Worm (Caenorhabditis elegans) whole organism, L4 larva: ENCODE measurements around the gene bath-26.

Experiments
- F10B5.3 ChIP-seq: sonication (generic microtip); optimal IDR thresholded peaks from 2 replicates; lab custom pipeline; 2016; ENCODE audit warnings: mild to moderate bottlenecking, missing genetic modification characterization, missing compliant biosample characterization
- F49E8.2 ChIP-seq: sonication (generic microtip); optimal IDR thresholded peaks from 2 replicates; lab custom pipeline; 2016; ENCODE audit warnings: missing compliant biosample characterization, mild to moderate bottlenecking, missing genetic modification characterization, borderline replicate concordance
- T20F7.1 ChIP-seq: fragments of 200-800 bp; sonication (Bioruptor generic); optimal IDR thresholded peaks from 2 replicates; lab custom pipeline; 2018; ENCODE audit warnings: mild to moderate bottlenecking, missing genetic modification characterization, missing compliant biosample characterization
- T26A8.4 ChIP-seq: fragments of 200-800 bp; sonication (Bioruptor generic); IDR thresholded peaks from 2 replicates; pipeline ENCODE4 v1.3.6; 2022; ENCODE audit warnings: missing genetic modification characterization, missing compliant biosample characterization
- Y105C5A.15 ChIP-seq: fragments of 200-800 bp; sonication (Bioruptor generic); IDR thresholded peaks from 2 replicates; pipeline ENCODE4 v1.3.6; 2022; ENCODE audit warnings: missing genetic modification characterization, missing compliant biosample characterization
- Y5F2A.4 ChIP-seq: fragments of 200-800 bp; sonication (Bioruptor generic); optimal IDR thresholded peaks from 2 replicates; lab custom pipeline; 2018; ENCODE audit warnings: mild to moderate bottlenecking, missing genetic modification characterization, missing compliant biosample characterization
- ZK546.5 ChIP-seq, 2 experiments: sonication (generic microtip); optimal IDR thresholded peaks; 2 replicates each; lab custom pipeline; 2017; ENCODE audit warnings: missing biosample characterization in 2 of 2, missing genetic modification characterization in 2 of 2
- arid-1 ChIP-seq: fragments of 200-800 bp; sonication (Bioruptor generic); conservative IDR thresholded peaks from 2 replicates; pipeline ENCODE4 v1.3.6; 2022; ENCODE audit warnings: missing genetic modification reagents, missing genetic modification characterization, missing compliant biosample characterization
- ceh-20 ChIP-seq: fragments of 200-800 bp; sonication (Bioruptor generic); IDR thresholded peaks from 2 replicates; pipeline ENCODE4 v1.3.6; 2022; ENCODE audit warnings: missing genetic modification reagents, missing genetic modification characterization, missing compliant biosample characterization
- ceh-28 ChIP-seq: fragments of 150-350 bp; optimal IDR thresholded peaks from 2 replicates; lab custom pipeline; 2014; ENCODE audit warnings: missing biosample characterization, missing genetic modification reagents, missing genetic modification characterization
- ceh-44 ChIP-seq: fragments of 200-800 bp; sonication (Bioruptor generic); IDR thresholded peaks from 2 replicates; pipeline ENCODE4 v1.3.6; 2022; ENCODE audit warnings: missing genetic modification reagents, missing genetic modification characterization, missing compliant biosample characterization
- ceh-62 ChIP-seq: sonication (generic microtip); optimal IDR thresholded peaks from 2 replicates; lab custom pipeline; 2017; ENCODE audit warnings: missing biosample characterization, missing genetic modification characterization
- ces-1 ChIP-seq: fragments of 150-350 bp; sonication (generic microtip); optimal IDR thresholded peaks from 4 replicates; lab custom pipeline; 2014; ENCODE audit warnings: missing biosample characterization, missing genetic modification reagents, missing genetic modification characterization
- daf-16 ChIP-seq, 3 experiments: sonication (generic microtip); optimal IDR thresholded peaks; 2 replicates each; lab custom pipeline; 2016 to 2017; ENCODE audit warnings: missing genetic modification characterization in 3 of 3, missing genetic modification reagents in 3 of 3, mild to moderate bottlenecking in 2 of 3, missing compliant biosample characterization in 2 of 3, missing biosample characterization in 1 of 3, moderate library complexity in 1 of 3
- dmd-6 ChIP-seq: fragments of 200-800 bp; sonication (Bioruptor generic); IDR thresholded peaks from 2 replicates; pipeline ENCODE4 v1.3.6; 2022; ENCODE audit warnings: missing genetic modification reagents, missing genetic modification characterization, missing compliant biosample characterization
- egl-43 ChIP-seq: fragments of 200-800 bp; sonication (Bioruptor generic); IDR thresholded peaks from 2 replicates; pipeline ENCODE4 v1.3.6; 2022; ENCODE audit warnings: missing genetic modification reagents, missing genetic modification characterization, missing compliant biosample characterization
- gei-8 ChIP-seq: fragments of 200-800 bp; sonication (Bioruptor generic); optimal IDR thresholded peaks from 2 replicates; lab custom pipeline; 2018; ENCODE audit warnings: mild to moderate bottlenecking, missing genetic modification characterization, missing compliant biosample characterization
- hlh-11 ChIP-seq: fragments of 200-800 bp; sonication (Bioruptor generic); optimal IDR thresholded peaks from 2 replicates; lab custom pipeline; 2018; ENCODE audit warnings: mild to moderate bottlenecking, missing genetic modification characterization, missing compliant biosample characterization
- hlh-30 ChIP-seq: sonication (generic microtip); optimal IDR thresholded peaks from 2 replicates; lab custom pipeline; 2017; ENCODE audit warnings: antibody characterized with exemption, mild to moderate bottlenecking, missing genetic modification characterization, missing compliant biosample characterization; ENCODE audit not compliant: insufficient read depth
- hmg-1.1 ChIP-seq: fragments of 200-800 bp; sonication (Bioruptor generic); IDR thresholded peaks from 2 replicates; pipeline ENCODE4 v1.3.6; 2022; ENCODE audit warnings: missing genetic modification reagents, missing genetic modification characterization, missing compliant biosample characterization
- lim-7 ChIP-seq: fragments of 200-800 bp; sonication (Bioruptor generic); IDR thresholded peaks from 2 replicates; pipeline ENCODE4 v1.3.6; 2022; ENCODE audit warnings: missing genetic modification characterization, missing compliant biosample characterization
- lin-13 ChIP-seq: fragments of 150-350 bp; optimal IDR thresholded peaks from 2 replicates; lab custom pipeline; 2014; ENCODE audit warnings: missing biosample characterization, missing genetic modification reagents, missing genetic modification characterization
- lin-15B ChIP-seq: fragments of 150-350 bp; sonication (generic microtip); optimal IDR thresholded peaks from 3 replicates; lab custom pipeline; 2014; ENCODE audit warnings: missing biosample characterization, missing genetic modification characterization
- lin-29 ChIP-seq: fragments of 200-800 bp; sonication (Bioruptor generic); IDR thresholded peaks from 2 replicates; pipeline ENCODE4 v1.3.6; 2022; ENCODE audit warnings: missing genetic modification reagents, missing genetic modification characterization, missing compliant biosample characterization
- lir-3 ChIP-seq: sonication (generic microtip); optimal IDR thresholded peaks from 2 replicates; lab custom pipeline; 2016; ENCODE audit warnings: mild to moderate bottlenecking, missing genetic modification characterization, missing compliant biosample characterization
- madf-9 ChIP-seq: fragments of 200-800 bp; sonication (Bioruptor generic); conservative IDR thresholded peaks from 2 replicates; pipeline ENCODE4 v1.3.6; 2022; ENCODE audit warnings: missing genetic modification reagents, missing genetic modification characterization, missing compliant biosample characterization
- mdl-1 ChIP-seq, 2 experiments: fragments of 150-350 bp in 1 of 2; sonication (generic microtip) in 1 of 2; optimal IDR thresholded peaks; 2 replicates each; lab custom pipeline; 2014 to 2017; ENCODE audit warnings: missing biosample characterization in 2 of 2, missing genetic modification characterization in 2 of 2
- mep-1 ChIP-seq: fragments of 150-350 bp; sonication (generic microtip); optimal IDR thresholded peaks from 3 replicates; lab custom pipeline; 2014; ENCODE audit warnings: missing biosample characterization, missing genetic modification characterization
- mxl-3 ChIP-seq: fragments of 200-800 bp; sonication (Bioruptor generic); optimal IDR thresholded peaks from 2 replicates; lab custom pipeline; 2018; ENCODE audit warnings: mild to moderate bottlenecking, missing genetic modification characterization, missing compliant biosample characterization
- nhr-102 ChIP-seq: sonication (generic microtip); optimal IDR thresholded peaks from 2 replicates; lab custom pipeline; 2016; ENCODE audit warnings: mild to moderate bottlenecking, missing genetic modification characterization, moderate library complexity, missing compliant biosample characterization
- nhr-28 ChIP-seq: fragments of 150-350 bp; optimal IDR thresholded peaks from 2 replicates; lab custom pipeline; 2014; ENCODE audit warnings: missing biosample characterization, missing genetic modification characterization
- nhr-77 ChIP-seq: fragments of 150-350 bp; optimal IDR thresholded peaks from 2 replicates; lab custom pipeline; 2014; ENCODE audit warnings: missing biosample characterization, missing genetic modification characterization
- pqm-1 ChIP-seq: sonication (generic microtip); optimal IDR thresholded peaks from 2 replicates; lab custom pipeline; 2017; ENCODE audit warnings: missing biosample characterization, missing genetic modification characterization
- rbr-2 ChIP-seq: sonication (generic microtip); optimal IDR thresholded peaks from 2 replicates; lab custom pipeline; 2016; ENCODE audit warnings: missing genotype, missing genetic modification characterization, missing compliant biosample characterization
- sdz-12 ChIP-seq: fragments of 200-800 bp; sonication (Bioruptor generic); optimal IDR thresholded peaks from 2 replicates; lab custom pipeline; 2018; ENCODE audit warnings: mild to moderate bottlenecking, missing genetic modification characterization, missing compliant biosample characterization
- spr-3 ChIP-seq: fragments of 200-800 bp; sonication (Bioruptor generic); optimal IDR thresholded peaks from 2 replicates; lab custom pipeline; 2018; ENCODE audit warnings: mild to moderate bottlenecking, missing genetic modification characterization, missing compliant biosample characterization
- unc-130 ChIP-seq: sonication (generic microtip); optimal IDR thresholded peaks from 2 replicates; lab custom pipeline; 2016; ENCODE audit warnings: missing genetic modification reagents, missing genetic modification characterization, missing compliant biosample characterization
- unc-62 ChIP-seq, 3 experiments: fragments of 150-350 bp in 1 of 3; sonication (generic microtip); optimal IDR thresholded peaks in 2 of 3; peaks in 1 of 3; 1 replicate in 1 of 3; 2 replicates in 2 of 3; lab custom pipeline; 2014 to 2017; ENCODE audit warnings: missing biosample characterization in 3 of 3, missing genetic modification characterization in 3 of 3, missing genetic modification reagents in 3 of 3, missing genotype in 1 of 3
- vab-7 ChIP-seq: fragments of 200-800 bp; sonication (Bioruptor generic); IDR thresholded peaks from 2 replicates; pipeline ENCODE4 v1.3.6; 2022; ENCODE audit warnings: missing genetic modification reagents, missing genetic modification characterization, missing compliant biosample characterization
- zfp-3 ChIP-seq: fragments of 200-800 bp; sonication (Bioruptor generic); conservative IDR thresholded peaks from 2 replicates; pipeline ENCODE4 v1.3.6; 2022; ENCODE audit warnings: missing genetic modification reagents, missing genetic modification characterization, missing compliant biosample characterization
- zip-11 ChIP-seq: fragments of 200-800 bp; sonication (Bioruptor generic); IDR thresholded peaks from 2 replicates; pipeline ENCODE4 v1.3.6; 2022; ENCODE audit warnings: missing genetic modification characterization, missing compliant biosample characterization
- zip-2 ChIP-seq: fragments of 150-350 bp; optimal IDR thresholded peaks from 2 replicates; lab custom pipeline; 2014; ENCODE audit warnings: missing biosample characterization, missing genetic modification characterization
- ztf-7 ChIP-seq: fragments of 150-350 bp; optimal IDR thresholded peaks from 2 replicates; lab custom pipeline; 2014; ENCODE audit warnings: missing biosample characterization, missing genetic modification characterization

The bath-26 gene

DNA sequence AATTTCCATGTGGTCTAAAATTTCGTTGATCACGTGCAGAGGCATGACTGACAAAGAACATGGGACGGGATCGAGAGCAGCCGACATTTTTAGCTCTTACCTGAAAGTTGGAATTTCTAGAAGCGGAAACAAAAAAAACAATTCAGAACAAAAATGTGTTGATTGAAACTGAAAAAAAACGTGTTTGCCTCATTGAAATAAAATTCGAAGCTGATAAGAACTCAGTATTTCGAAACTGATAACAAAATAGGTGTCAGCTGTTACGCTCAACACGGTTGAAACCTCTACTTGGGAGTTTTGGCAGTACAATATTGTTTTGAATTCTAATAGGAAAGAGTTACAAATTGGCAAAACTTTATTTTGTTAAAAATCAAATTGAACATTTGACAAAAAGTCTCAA, 8.4 kb upstream of the bath-26 start:
- no peak for TF ChIP-seq arid-1 (GFP tag; lab: Robert Waterston, UW)
- no peak for TF ChIP-seq daf-16 (GFP tag; optimal IDR thresholded peaks at IDR 0.05; lab: Kevin White, UChicago)
- peak; percentile 85 for TF ChIP-seq daf-16 (tag; optimal IDR thresholded peaks at IDR 0.05; lab: Kevin White, UChicago)
- no peak for TF ChIP-seq ZK546.5 (tag; optimal IDR thresholded peaks at IDR 0.05; lab: Kevin White, UChicago)
- TF ChIP-seq mxl-3 (GFP tag; lab: Kevin White, UChicago), result peak; percentile 31
- TF ChIP-seq hlh-11 (tag; lab: Kevin White, UChicago), result peak; percentile 56
- TF ChIP-seq nhr-77, result peak; percentile 49
- peak; percentile 59 for TF ChIP-seq nhr-28
- no peak for TF ChIP-seq nhr-102 (tag; lab: Kevin White, UChicago)
- peak; percentile 82 for TF ChIP-seq pqm-1

DNA sequence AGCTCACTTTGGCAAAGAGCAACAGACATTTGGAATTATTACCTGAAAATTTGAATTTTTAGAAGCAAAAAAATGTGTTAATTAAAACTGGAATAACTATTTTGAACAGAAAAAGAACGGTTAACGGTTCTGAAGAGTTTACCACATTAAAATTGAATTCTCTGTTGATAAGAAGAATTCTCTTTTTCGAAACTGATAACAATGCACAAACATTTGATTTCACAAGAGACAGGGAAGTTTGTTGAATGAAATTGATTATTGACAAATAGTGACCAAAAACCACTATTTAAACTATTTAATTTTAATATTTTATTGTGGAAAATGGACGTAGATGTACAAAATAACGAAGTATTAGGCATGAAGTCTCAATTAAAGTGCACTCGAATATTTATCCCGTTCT, 7.0 kb upstream of the bath-26 start:
- TF ChIP-seq daf-16 (GFP tag; optimal IDR thresholded peaks at IDR 0.05; lab: Kevin White, UChicago) (no peak), daf-16 (tag; optimal IDR thresholded peaks at IDR 0.05; lab: Kevin White, UChicago) (peak; percentile 86), T26A8.4 (no peak), rbr-2 (tag; lab: Kevin White, UChicago) (no peak), zip-2 (tag; lab: Kevin White, UChicago) (no peak), madf-9 (GFP tag; lab: Robert Waterston, UW) (no peak), spr-3 (no peak), mep-1 (no peak), vab-7 (GFP tag; lab: Robert Waterston, UW) (no peak), pqm-1 (peak; percentile 80), nhr-28 (peak; percentile 48), unc-62 (GFP tag; optimal IDR thresholded peaks at IDR 0.05 in 1 of 2; lab: Kevin White, UChicago) (no peak), unc-62 (tag; optimal IDR thresholded peaks at IDR 0.05; lab: Kevin White, UChicago) (no peak), F10B5.3 (tag; lab: Kevin White, UChicago) (no peak), hlh-11 (tag; lab: Kevin White, UChicago) (peak; percentile 15), ceh-62 (tag; lab: Kevin White, UChicago) (no peak), dmd-6 (GFP tag; lab: Robert Waterston, UW) (no peak), gei-8 (GFP tag; lab: Kevin White, UChicago) (no peak), ztf-7 (tag; lab: Kevin White, UChicago) (no peak), ceh-20 (GFP tag; lab: Robert Waterston, UW) (no peak), mxl-3 (GFP tag; lab: Kevin White, UChicago) (no peak), hlh-30 (tag; lab: Kevin White, UChicago) (no peak), lin-29 (GFP tag; lab: Robert Waterston, UW) (no peak), nhr-77 (peak; percentile 46)

DNA sequence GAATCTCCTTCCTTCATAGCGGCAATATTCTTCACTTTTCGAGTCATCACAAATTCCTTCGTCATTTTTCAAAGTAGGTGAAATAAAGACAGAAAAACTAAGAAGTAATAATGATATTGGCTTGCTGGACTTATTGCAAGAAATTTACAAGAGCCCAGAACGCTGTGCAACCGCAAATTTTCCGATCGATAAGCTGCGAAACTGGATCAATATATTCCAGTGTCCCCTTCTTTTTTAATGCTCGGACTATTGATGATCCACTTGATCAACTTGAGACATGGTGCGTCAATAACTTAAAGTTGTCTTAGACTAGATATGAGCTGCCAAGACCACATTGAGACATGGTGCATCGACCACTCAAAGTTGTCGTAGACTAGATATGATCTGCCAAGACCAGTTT, 5.5 kb upstream of the bath-26 start, which contains the start of gene bath-33:
Gene bath-33 (minus strand): TSS at position 101 of the 400 bp plus-strand sequence.
- TF ChIP-seq ceh-44 (GFP tag; lab: Robert Waterston, UW), result no peak
- no peak for TF ChIP-seq zip-11 (GFP tag; lab: Robert Waterston, UW)
- TF ChIP-seq lin-13 (GFP tag; lab: Kevin White, UChicago), result no peak
- no peak for TF ChIP-seq lin-15B
- TF ChIP-seq, all 104 proteins: peak for 0

DNA sequence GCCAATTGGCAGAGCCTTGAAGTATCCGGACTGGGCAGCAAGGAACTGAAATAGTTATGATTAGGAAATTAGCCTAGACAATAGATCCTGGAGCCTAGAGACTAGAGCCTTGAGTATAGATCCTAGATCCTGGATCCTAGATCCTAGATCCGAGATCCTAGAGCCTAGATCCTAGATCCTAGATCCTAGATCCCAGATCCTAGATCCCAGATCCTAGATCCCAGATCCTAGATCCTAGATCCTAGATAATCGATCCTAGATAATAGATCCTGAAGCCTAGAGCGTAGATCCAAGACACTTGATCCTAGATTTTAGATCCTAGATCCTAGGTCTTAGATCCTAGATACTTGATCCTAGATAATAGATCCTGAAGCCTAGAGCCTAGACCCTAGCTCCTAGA, 4.4 kb upstream of the bath-26 start:
- TF ChIP-seq hmg-1.1 (GFP tag; lab: Robert Waterston, UW) (no peak), zfp-3 (GFP tag; lab: Robert Waterston, UW) (no peak), Y5F2A.4 (GFP tag; lab: Kevin White, UChicago) (no peak), mdl-1 (tag; optimal IDR thresholded peaks at IDR 0.05; lab: Kevin White, UChicago) (no peak), sdz-12 (GFP tag; lab: Kevin White, UChicago) (no peak), F10B5.3 (tag; lab: Kevin White, UChicago) (no peak), T20F7.1 (GFP tag; lab: Kevin White, UChicago) (no peak), lim-7 (GFP tag; lab: Robert Waterston, UW) (no peak), F49E8.2 (no peak), ceh-44 (GFP tag; lab: Robert Waterston, UW) (no peak), ces-1 (no peak), lir-3 (tag; lab: Kevin White, UChicago) (no peak), nhr-28 (no peak), Y105C5A.15 (GFP tag; lab: Robert Waterston, UW) (no peak), ceh-28 (no peak), egl-43 (GFP tag; lab: Robert Waterston, UW) (no peak), madf-9 (GFP tag; lab: Robert Waterston, UW) (no peak), unc-130 (GFP tag; lab: Kevin White, UChicago) (no peak)
